Worm (Caenorhabditis elegans) whole organism, mixed stage, embryonic: Measurements from ENCODE around the gene aakg-4.

Experiments used
- lsy-2 ChIP-seq: fragments of 150-350 bp; optimal IDR thresholded peaks from 2 replicates; lab custom pipeline; 2014; ENCODE audit warnings: missing biosample characterization, missing genetic modification characterization
- nhr-28 ChIP-seq: fragments of 150-350 bp; optimal IDR thresholded peaks from 2 replicates; lab custom pipeline; 2014; ENCODE audit warnings: missing biosample characterization, missing genetic modification characterization
- snpc-4 ChIP-seq: fragments of 150-350 bp; optimal IDR thresholded peaks from 2 replicates; lab custom pipeline; 2014; ENCODE audit warnings: missing biosample characterization, missing genetic modification characterization
- sptf-1 ChIP-seq: sonication (generic microtip); optimal IDR thresholded peaks from 2 replicates; lab custom pipeline; 2017; ENCODE audit warnings: mild to moderate bottlenecking, missing genetic modification characterization, moderate library complexity, missing compliant biosample characterization

ce11 chrX:2344666-2345065, 25.5 kb upstream of the aakg-4 start, which contains the start of gene nlp-2:
- no peak for TF ChIP-seq snpc-4 (tag; lab: Kevin White, UChicago)
- TF ChIP-seq lsy-2 (tag; lab: Kevin White, UChicago): no peak
- no peak for TF ChIP-seq sptf-1
- no peak for TF ChIP-seq nhr-28
